Worm (Caenorhabditis elegans): ENCODE measurements around the gene spe-36.

Gene spe-36

ce11 chrIV:11597079-11597478 is 5.0 kb upstream of the spe-36 start:
- TF ChIP-seq ama-1 (optimal IDR thresholded peaks at IDR 0.05) (no peak), ama-1 (GFP tag; optimal IDR thresholded peaks at IDR 0.05) (no peak), madf-3 (GFP tag; IDR thresholded peaks at IDR 0.05) (no peak), F23B12.7 (tag; optimal IDR thresholded peaks at IDR 0.05; ENCODE audit: insufficient read depth) (no peak), akir-1 (GFP tag; optimal IDR thresholded peaks at IDR 0.05) (no peak), gei-17 (GFP tag; optimal IDR thresholded peaks at IDR 0.05) (no peak), attf-5 (GFP tag; optimal IDR thresholded peaks at IDR 0.05) (no peak), B0336.3 (GFP tag; IDR thresholded peaks at IDR 0.05) (no peak), ZK185.1 (tag; optimal IDR thresholded peaks at IDR 0.05; ENCODE audit: poor library complexity, severe bottlenecking) (no peak), lin-26 (GFP tag; IDR thresholded peaks at IDR 0.05) (no peak), mel-28 (tag; optimal IDR thresholded peaks at IDR 0.05; ENCODE audit: borderline replicate concordance) (no peak), B0019.2 (GFP tag; conservative IDR thresholded peaks at IDR 0.05) (no peak), rcor-1 (GFP tag; IDR thresholded peaks at IDR 0.05) (no peak), cebp-1 (GFP tag; IDR thresholded peaks at IDR 0.05) (no peak), cebp-1 (tag; optimal IDR thresholded peaks at IDR 0.05) (no peak), ztf-6 (GFP tag; IDR thresholded peaks at IDR 0.05) (no peak), atf-7 (tag; optimal IDR thresholded peaks at IDR 0.05) (no peak)

DNA sequence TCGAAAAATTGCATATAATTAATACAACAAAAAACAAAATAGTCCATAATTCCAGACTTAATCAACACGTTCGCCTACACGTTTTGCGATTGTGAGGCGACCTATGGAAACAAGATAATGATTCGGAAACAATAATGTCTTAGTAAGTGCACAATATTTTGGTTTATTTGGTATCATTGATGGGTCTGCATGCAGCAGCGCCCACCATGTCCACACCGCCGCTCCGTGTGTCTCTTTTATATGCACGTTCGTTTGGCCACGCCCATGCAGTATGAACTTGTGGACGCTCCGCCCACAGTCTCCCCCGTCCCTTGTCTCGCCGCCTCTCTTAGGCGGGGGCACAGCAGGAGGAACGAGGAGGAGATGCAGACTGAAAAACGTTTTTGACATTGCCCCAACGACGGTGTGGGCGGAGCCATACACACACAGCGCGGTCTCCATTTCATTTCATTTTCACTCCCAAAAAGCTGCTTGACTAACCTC is 2.2 kb upstream of the spe-36 start, which contains the start of gene mig-38:
Gene mig-38 (plus strand): TSS at position 54 of the 483 bp plus-strand sequence.
- TF ChIP-seq ceh-27 (GFP tag; optimal IDR thresholded peaks at IDR 0.05) (peak; percentile 11), Y67H2A.10 (GFP tag; conservative IDR thresholded peaks at IDR 0.05) (no peak), cebp-1 (GFP tag; IDR thresholded peaks at IDR 0.05) (no peak), cebp-1 (tag; optimal IDR thresholded peaks at IDR 0.05) (peak; percentile 54), repo-1 (tag; optimal IDR thresholded peaks at IDR 0.05) (peak; percentile 47), mes-4 (tag; optimal IDR thresholded peaks at IDR 0.05) (no peak), lin-40 (tag; optimal IDR thresholded peaks at IDR 0.05) (peak; percentile 52), lag-1 (GFP tag; IDR thresholded peaks at IDR 0.05) (no peak), C17E4.6 (GFP tag; IDR thresholded peaks at IDR 0.05) (0 out of 2 replicates have a peak, but pooled peaks have one; percentile 20), nfya-2 (GFP tag; IDR thresholded peaks at IDR 0.05) (no peak), zfh-2 (GFP tag; conservative IDR thresholded peaks at IDR 0.05) (peak; percentile 94), hmg-1.2 (GFP tag; IDR thresholded peaks at IDR 0.05) (peak; percentile 41; the same call in 1 of the 2 replicates), efl-1 (GFP tag; optimal IDR thresholded peaks at IDR 0.05) (no peak), dox-1 (GFP tag; IDR thresholded peaks at IDR 0.05) (peak; percentile 55), chd-7 (tag; optimal IDR thresholded peaks at IDR 0.05) (peak; percentile 48), snpc-4 (GFP tag; optimal IDR thresholded peaks at IDR 0.05) (no peak), snpc-4 (tag; optimal IDR thresholded peaks at IDR 0.05) (peak in 1 of 4 experiments; percentile 4), athp-1 (tag; optimal IDR thresholded peaks at IDR 0.05) (peak; percentile 29), let-607 (tag; optimal IDR thresholded peaks at IDR 0.05) (peak in 1 of 2 experiments; percentile 10), nhr-80 (tag; optimal IDR thresholded peaks at IDR 0.05) (peak; percentile 75), B0019.2 (GFP tag; conservative IDR thresholded peaks at IDR 0.05) (no peak), akir-1 (GFP tag; optimal IDR thresholded peaks at IDR 0.05) (peak; percentile 3), bed-1 (GFP tag; IDR thresholded peaks at IDR 0.05) (no peak), ama-1 (optimal IDR thresholded peaks at IDR 0.05) (peak; percentile 89), ama-1 (GFP tag; optimal IDR thresholded peaks at IDR 0.05) (no peak), atf-7 (tag; optimal IDR thresholded peaks at IDR 0.05) (peak; percentile 22), rec-8 (tag; optimal IDR thresholded peaks at IDR 0.05) (no peak), mcd-1 (GFP tag; IDR thresholded peaks at IDR 0.05) (peak; percentile 48; the same call in 1 of the 2 replicates), F23B12.7 (tag; optimal IDR thresholded peaks at IDR 0.05; ENCODE audit: insufficient read depth) (peak; percentile 53), gei-17 (GFP tag; optimal IDR thresholded peaks at IDR 0.05) (peak; percentile 32), ztf-3 (GFP tag; optimal IDR thresholded peaks at IDR 0.05) (no peak), lin-54 (GFP tag; optimal IDR thresholded peaks at IDR 0.05) (no peak), sptf-2 (GFP tag; optimal IDR thresholded peaks at IDR 0.05) (peak; percentile 25), F57A8.1 (GFP tag; optimal IDR thresholded peaks at IDR 0.05) (no peak), K12H6.12 (tag; optimal IDR thresholded peaks at IDR 0.05) (peak; percentile 52), attf-5 (GFP tag; optimal IDR thresholded peaks at IDR 0.05) (peak; percentile 40), Y95B8A.8 (GFP tag; IDR thresholded peaks at IDR 0.05) (0 out of 2 replicates have a peak, but pooled peaks have one; percentile 13), unc-130 (GFP tag; optimal IDR thresholded peaks at IDR 0.05) (no peak), tbp1 (GFP tag; optimal IDR thresholded peaks at IDR 0.05) (peak; percentile 10)

Measured in whole organism, young adult.